Fruit fly (Drosophila melanogaster): ENCODE measurements around the gene CG33645.

CG33645 gene

DNA sequence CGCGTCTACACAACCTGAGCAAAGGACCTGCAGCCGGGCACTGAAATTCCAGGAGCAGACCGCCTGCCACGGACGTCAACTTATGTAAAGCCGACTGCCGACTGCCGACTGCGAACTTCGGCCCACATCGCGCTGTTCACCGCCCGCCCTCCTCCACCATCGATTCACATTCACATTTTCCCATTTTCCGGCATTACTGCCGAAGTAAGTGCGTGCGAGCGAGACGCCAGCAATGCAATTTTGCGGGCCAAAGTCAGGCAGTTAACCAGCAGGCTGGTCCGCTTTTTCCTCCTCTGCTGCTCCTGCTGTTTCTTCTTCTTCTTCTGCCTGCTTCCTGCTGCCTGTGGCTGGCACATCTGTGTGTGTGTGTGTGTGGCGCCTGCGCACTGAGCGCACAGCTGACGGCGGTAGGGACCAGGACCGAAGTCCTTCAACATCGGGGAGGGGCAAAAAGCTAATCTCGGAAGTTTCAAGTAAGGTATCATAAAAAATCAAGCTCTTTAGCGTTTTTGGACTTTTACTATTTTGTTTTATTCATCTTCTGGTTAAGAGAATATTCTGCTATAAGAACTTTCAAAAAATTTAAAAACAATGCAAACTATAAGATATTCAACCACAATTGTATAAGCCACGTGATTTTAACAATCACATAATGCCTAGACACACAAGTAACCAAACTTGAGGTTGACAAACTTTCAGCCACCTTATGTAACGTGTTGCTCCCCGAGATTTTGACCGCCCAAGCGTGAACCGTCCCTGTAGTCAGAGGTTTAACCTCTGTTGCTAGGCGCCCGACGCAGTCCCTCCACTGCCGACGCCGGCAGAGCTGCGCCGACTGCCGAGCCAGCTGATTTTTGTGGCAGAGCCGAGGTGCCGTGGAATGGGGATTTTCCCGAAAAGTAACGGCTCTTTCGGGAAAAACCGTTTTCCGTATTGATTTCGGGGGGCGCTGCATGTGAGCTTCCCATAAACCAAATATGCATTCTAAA, 15.4 kb downstream of the CG33645 start (continued):
- TF ChIP-seq trem (tag; optimal IDR thresholded peaks at IDR 0.05) (peak; percentile 9), CG13624 (GFP tag; optimal IDR thresholded peaks at IDR 0.05) (peak; percentile 57), Poxn (GFP tag; IDR thresholded peaks at IDR 0.05) (no peak), MESR4 (GFP tag; optimal IDR thresholded peaks at IDR 0.05) (no peak), gem (tag; optimal IDR thresholded peaks at IDR 0.05) (peak; percentile 70), CG6175 (GFP tag; IDR thresholded peaks at IDR 0.05) (no peak), CG12299 (tag; optimal IDR thresholded peaks at IDR 0.05) (no peak), CG33557 (GFP tag; optimal IDR thresholded peaks at IDR 0.05) (no peak), cg (GFP tag; optimal IDR thresholded peaks at IDR 0.05) (peak; percentile 45), Elba2 (GFP tag; optimal IDR thresholded peaks at IDR 0.05) (no peak), Spps (tag; optimal IDR thresholded peaks at IDR 0.05) (no peak), CG6813 (GFP tag; optimal IDR thresholded peaks at IDR 0.05) (peak; percentile 59), CG9609 (GFP tag; optimal IDR thresholded peaks at IDR 0.05) (peak; percentile 68)

DNA sequence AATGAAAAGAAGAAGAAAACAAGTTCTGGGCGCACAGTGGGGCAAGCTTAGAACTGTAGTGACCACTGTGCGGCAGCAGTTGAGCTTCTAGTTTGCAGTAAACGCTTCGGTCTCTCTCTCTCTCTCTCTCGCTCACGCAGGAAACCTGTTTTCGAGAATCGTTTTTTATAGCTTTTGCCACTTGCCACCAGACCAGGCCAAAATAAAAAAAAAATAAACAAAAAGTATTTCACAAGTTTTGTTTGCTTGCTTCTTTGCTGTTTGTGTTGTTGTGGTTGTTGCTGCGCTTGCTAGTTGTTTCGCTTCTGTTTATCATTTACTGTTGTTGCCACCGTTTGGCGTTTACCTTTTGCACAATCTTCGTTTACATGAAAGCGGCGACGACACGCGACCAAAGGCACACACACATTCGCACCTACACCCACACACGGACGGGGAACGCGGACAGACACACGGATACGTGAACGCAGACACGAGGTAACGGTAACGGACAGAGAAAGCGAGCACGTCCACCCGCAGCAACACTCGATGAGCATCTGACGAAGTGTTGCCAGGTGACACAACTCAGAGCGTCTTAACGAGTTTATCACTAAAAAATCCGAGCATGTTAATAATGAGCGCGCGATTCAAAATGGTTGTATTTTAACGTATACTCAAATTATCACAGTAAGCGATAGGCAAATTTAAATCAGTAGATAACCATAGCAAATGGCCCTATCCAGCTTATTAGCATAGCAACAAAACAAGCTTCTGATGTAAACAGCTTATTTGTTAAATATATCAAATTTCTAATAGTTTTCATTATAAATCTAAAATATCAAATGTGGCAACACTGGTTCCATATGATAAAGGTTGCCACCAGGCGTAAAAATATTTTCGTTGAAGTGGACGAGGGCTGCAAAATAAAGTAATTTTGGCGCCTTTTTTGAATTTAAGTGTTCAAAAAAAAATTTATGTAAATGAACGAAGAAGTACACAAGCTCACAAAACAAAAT, 16.5 kb downstream of the CG33645 start, which contains the start of gene B4:
TSS of gene B4 (minus strand) at position 543 of the 995 bp plus-strand sequence.
- TF ChIP-seq Elba2 (GFP tag; optimal IDR thresholded peaks at IDR 0.05) (peak; percentile 29), shn (GFP tag; optimal IDR thresholded peaks at IDR 0.05) (no peak), onecut (GFP tag; IDR thresholded peaks at IDR 0.05) (peak; percentile 37), CG7963 (GFP tag; IDR thresholded peaks at IDR 0.05; ENCODE audit: partially characterized antibody) (no peak), Meics (GFP tag; optimal IDR thresholded peaks at IDR 0.05) (no peak), Dfd (GFP tag; optimal IDR thresholded peaks at IDR 0.05) (no peak), CG15073 (GFP tag; optimal IDR thresholded peaks at IDR 0.05) (no peak), CG32767 (GFP tag; IDR thresholded peaks at IDR 0.05) (no peak; the same call in 1 of the 2 replicates), Hey (tag; optimal IDR thresholded peaks at IDR 0.05) (peak; percentile 88), slbo (GFP tag; IDR thresholded peaks at IDR 0.05) (0 out of 2 replicates have a peak, but pooled peaks have one; percentile 39), Optix (GFP tag; IDR thresholded peaks at IDR 0.05) (no peak), CG14050 (GFP tag; IDR thresholded peaks at IDR 0.05) (no peak; the same call in 2 of the 3 replicates), CG13894 (tag; optimal IDR thresholded peaks at IDR 0.05) (peak; percentile 67), MESR4 (GFP tag; optimal IDR thresholded peaks at IDR 0.05) (peak; percentile 51), Hr3 (GFP tag; optimal IDR thresholded peaks at IDR 0.05) (no peak), pfk (GFP tag; optimal IDR thresholded peaks at IDR 0.05) (peak; percentile 6), CG7372 (GFP tag; IDR thresholded peaks at IDR 0.05) (no peak), CG30403 (GFP tag; optimal IDR thresholded peaks at IDR 0.05) (no peak), CG10543 (GFP tag; optimal IDR thresholded peaks at IDR 0.05) (peak; percentile 85), repo (GFP tag; optimal IDR thresholded peaks at IDR 0.05) (peak; percentile 44), lmd (GFP tag; IDR thresholded peaks at IDR 0.05) (no peak; the same call in 1 of the 2 replicates), E2f1 (GFP tag; IDR thresholded peaks at IDR 0.05) (peak; percentile 38; the same call in 1 of the 2 replicates), Antp (GFP tag; optimal IDR thresholded peaks at IDR 0.05) (peak; percentile 35), pan (optimal IDR thresholded peaks at IDR 0.05) (no peak), pan (GFP tag; optimal IDR thresholded peaks at IDR 0.05 in 1 of 2, IDR thresholded peaks at IDR 0.05 in 1 of 2) (peak in 1 of 2 experiments; percentile 64), Xrp1 (GFP tag; IDR thresholded peaks at IDR 0.05) (peak; percentile 29), CG1832 (GFP tag; optimal IDR thresholded peaks at IDR 0.05) (no peak), CHES-1-like (GFP tag; optimal IDR thresholded peaks at IDR 0.05) (peak; percentile 13), CG10147 (GFP tag; optimal IDR thresholded peaks at IDR 0.05) (no peak), Eip74EF (GFP tag; optimal IDR thresholded peaks at IDR 0.05) (peak in 1 of 2 experiments; percentile 37), CG2199 (GFP tag; IDR thresholded peaks at IDR 0.05) (peak; percentile 72; the same call in 2 of the 3 replicates), lab (GFP tag; optimal IDR thresholded peaks at IDR 0.05) (peak; percentile 79), salm (tag; optimal IDR thresholded peaks at IDR 0.05) (peak; percentile 30), Sin3A (optimal IDR thresholded peaks at IDR 0.05) (peak; percentile 68)
